Worm (Caenorhabditis elegans) whole organism, young adult: ENCODE measurements around the gene K10G6.5.

Experiments
- B0019.2 ChIP-seq: fragments of 200-800 bp; sonication (Bioruptor generic); conservative IDR thresholded peaks from 2 replicates; pipeline ENCODE4 v1.3.6; 2022; ENCODE audit warnings: missing genetic modification reagents, missing genetic modification characterization, missing compliant biosample characterization
- B0336.3 ChIP-seq: fragments of 200-800 bp; sonication (Bioruptor generic); IDR thresholded peaks from 2 replicates; pipeline ENCODE4 v1.3.6; 2022; ENCODE audit warnings: missing genetic modification characterization, missing compliant biosample characterization
- F33H1.4 ChIP-seq: fragments of 200-800 bp; sonication (Bioruptor generic); IDR thresholded peaks from 2 replicates; pipeline ENCODE4 v1.3.6; 2022; ENCODE audit warnings: missing genetic modification reagents, missing genetic modification characterization, missing compliant biosample characterization
- F37B4.10 ChIP-seq: fragments of 200-800 bp; sonication (Bioruptor generic); IDR thresholded peaks from 2 replicates; pipeline ENCODE4 v1.3.6; 2022; ENCODE audit warnings: missing genetic modification characterization, missing compliant biosample characterization
- K11D2.4 ChIP-seq: fragments of 200-800 bp; sonication (Bioruptor generic); IDR thresholded peaks from 2 replicates; pipeline ENCODE4 v1.3.6; 2022; ENCODE audit warnings: missing genetic modification reagents, missing genetic modification characterization, missing compliant biosample characterization
- Y53G8AR.9 ChIP-seq: fragments of 200-800 bp; sonication (Bioruptor generic); conservative IDR thresholded peaks from 2 replicates; pipeline ENCODE4 v1.3.6; 2022; ENCODE audit warnings: missing genetic modification reagents, missing genetic modification characterization, missing compliant biosample characterization
- ZK185.1 ChIP-seq: sonication (generic microtip); optimal IDR thresholded peaks from 2 replicates; lab custom pipeline; 2016; ENCODE audit warnings: mild to moderate bottlenecking, missing genetic modification characterization, missing compliant biosample characterization; ENCODE audit not compliant: poor library complexity, severe bottlenecking
- aptf-2 ChIP-seq: fragments of 200-800 bp; sonication (Bioruptor generic); conservative IDR thresholded peaks from 2 replicates; pipeline ENCODE4 v1.3.6; 2022; ENCODE audit warnings: missing genetic modification reagents, missing genetic modification characterization, missing compliant biosample characterization
- ceh-100 ChIP-seq: fragments of 200-800 bp; sonication (Bioruptor generic); IDR thresholded peaks from 2 replicates; pipeline ENCODE4 v1.3.6; 2022; ENCODE audit warnings: missing genetic modification reagents, missing genetic modification characterization, missing compliant biosample characterization
- ceh-58 ChIP-seq: fragments of 200-800 bp; sonication (Bioruptor generic); IDR thresholded peaks from 2 replicates; pipeline ENCODE4 v1.3.6; 2022; ENCODE audit warnings: missing genetic modification characterization, missing compliant biosample characterization
- ceh-79 ChIP-seq: sonication (generic microtip); optimal IDR thresholded peaks from 2 replicates; lab custom pipeline; 2017; ENCODE audit warnings: mild to moderate bottlenecking, missing genetic modification characterization, missing compliant biosample characterization
- dox-1 ChIP-seq: fragments of 200-800 bp; sonication (Bioruptor generic); IDR thresholded peaks from 2 replicates; pipeline ENCODE4 v1.3.6; 2022; ENCODE audit warnings: missing genetic modification reagents, missing genetic modification characterization, missing compliant biosample characterization
- egrh-3 ChIP-seq: fragments of 200-800 bp; sonication (Bioruptor generic); IDR thresholded peaks from 2 replicates; pipeline ENCODE4 v1.3.6; 2022; ENCODE audit warnings: missing genetic modification reagents, missing genetic modification characterization, missing compliant biosample characterization
- ekl-4 ChIP-seq: fragments of 200-800 bp; sonication (Bioruptor generic); IDR thresholded peaks from 2 replicates; pipeline ENCODE4 v1.3.6; 2022; ENCODE audit warnings: missing genetic modification reagents, missing genetic modification characterization, missing compliant biosample characterization
- hmg-1.2 ChIP-seq: fragments of 200-800 bp; sonication (Bioruptor generic); IDR thresholded peaks from 2 replicates; pipeline ENCODE4 v1.3.6; 2022; ENCODE audit warnings: missing genetic modification reagents, missing genetic modification characterization, missing compliant biosample characterization
- lin-35 ChIP-seq, 3 experiments: fragments of 150-350 bp in 2 of 3; sonication (generic microtip) in 1 of 3; optimal IDR thresholded peaks; 2 replicates each; lab custom pipeline; 2014 to 2018; ENCODE audit warnings: missing biosample characterization in 3 of 3, missing genetic modification characterization in 3 of 3, missing genetic modification reagents in 3 of 3
- lir-1 ChIP-seq: fragments of 200-800 bp; sonication (Bioruptor generic); conservative IDR thresholded peaks from 2 replicates; pipeline ENCODE4 v1.3.6; 2022; ENCODE audit warnings: missing genetic modification reagents, missing genetic modification characterization, missing compliant biosample characterization
- lsl-1 ChIP-seq: fragments of 200-800 bp; sonication (Bioruptor generic); optimal IDR thresholded peaks from 2 replicates; lab custom pipeline; 2018; ENCODE audit warnings: mild to moderate bottlenecking, missing genetic modification characterization, moderate library complexity, missing compliant biosample characterization
- madf-10 ChIP-seq: sonication (generic microtip); optimal IDR thresholded peaks from 2 replicates; lab custom pipeline; 2016; ENCODE audit warnings: mild to moderate bottlenecking, missing genetic modification characterization, missing compliant biosample characterization
- madf-3 ChIP-seq: fragments of 200-800 bp; sonication (Bioruptor generic); IDR thresholded peaks from 2 replicates; pipeline ENCODE4 v1.3.6; 2022; ENCODE audit warnings: missing genetic modification reagents, missing genetic modification characterization, missing compliant biosample characterization
- mxl-1 ChIP-seq: sonication (generic microtip); optimal IDR thresholded peaks from 2 replicates; lab custom pipeline; 2016; ENCODE audit warnings: missing genetic modification characterization, missing compliant biosample characterization
- nfya-2 ChIP-seq: fragments of 200-800 bp; sonication (Bioruptor generic); IDR thresholded peaks from 2 replicates; pipeline ENCODE4 v1.3.6; 2022; ENCODE audit warnings: missing genetic modification reagents, missing genetic modification characterization, missing compliant biosample characterization
- nhr-120 ChIP-seq: fragments of 200-800 bp; sonication (Bioruptor generic); IDR thresholded peaks from 2 replicates; pipeline ENCODE4 v1.3.6; 2022; ENCODE audit warnings: missing genetic modification characterization, missing compliant biosample characterization
- nhr-179 ChIP-seq: sonication (generic microtip); optimal IDR thresholded peaks from 2 replicates; lab custom pipeline; 2016; ENCODE audit warnings: mild to moderate bottlenecking, missing genetic modification characterization, missing compliant biosample characterization
- nhr-80 ChIP-seq: sonication (generic microtip); optimal IDR thresholded peaks from 2 replicates; lab custom pipeline; 2016; ENCODE audit warnings: missing genetic modification characterization, missing compliant biosample characterization
- rcor-1 ChIP-seq: fragments of 200-800 bp; sonication (Bioruptor generic); IDR thresholded peaks from 2 replicates; pipeline ENCODE4 v1.3.6; 2022; ENCODE audit warnings: missing genetic modification reagents, missing genetic modification characterization, missing compliant biosample characterization
- repo-1 ChIP-seq: sonication (generic microtip); optimal IDR thresholded peaks from 2 replicates; lab custom pipeline; 2017; ENCODE audit warnings: mild to moderate bottlenecking, missing genetic modification characterization, missing compliant biosample characterization
- snpc-4 ChIP-seq, 5 experiments: fragments of 150-350 bp in 1 of 5; sonication (generic microtip) in 4 of 5; optimal IDR thresholded peaks; 2 replicates each; lab custom pipeline; 2014 to 2018; ENCODE audit warnings: missing genetic modification characterization in 5 of 5, missing biosample characterization in 3 of 5, antibody characterized with exemption in 2 of 5, mild to moderate bottlenecking in 2 of 5, missing compliant biosample characterization in 2 of 5, missing genotype in 2 of 5, moderate library complexity in 2 of 5, missing genetic modification reagents in 1 of 5
- tbx-9 ChIP-seq: sonication (generic microtip); optimal IDR thresholded peaks from 2 replicates; lab custom pipeline; 2016; ENCODE audit warnings: borderline replicate concordance, missing genetic modification characterization, inconsistent platforms, missing compliant biosample characterization
- unc-130 ChIP-seq: sonication (generic microtip); optimal IDR thresholded peaks from 2 replicates; lab custom pipeline; 2016; ENCODE audit warnings: missing genetic modification reagents, missing genetic modification characterization, missing compliant biosample characterization
- unc-62 ChIP-seq: fragments of 150-350 bp; optimal IDR thresholded peaks from 2 replicates; lab custom pipeline; 2014; ENCODE audit warnings: missing biosample characterization, missing genetic modification reagents, missing genetic modification characterization
- zfh-2 ChIP-seq: fragments of 200-800 bp; sonication (Bioruptor generic); conservative IDR thresholded peaks from 2 replicates; pipeline ENCODE4 v1.3.6; 2022; ENCODE audit warnings: missing genetic modification reagents, missing genetic modification characterization, missing compliant biosample characterization
- ztf-18 ChIP-seq: sonication (generic microtip); optimal IDR thresholded peaks from 2 replicates; lab custom pipeline; 2016; ENCODE audit warnings: missing genotype, mild to moderate bottlenecking, missing genetic modification characterization, missing compliant biosample characterization
- ztf-26 ChIP-seq: sonication (generic microtip); optimal IDR thresholded peaks from 2 replicates; lab custom pipeline; 2017; ENCODE audit warnings: missing genetic modification characterization, missing compliant biosample characterization
- ztf-3 ChIP-seq: fragments of 200-800 bp; sonication (Bioruptor generic); optimal IDR thresholded peaks from 2 replicates; lab custom pipeline; 2018; ENCODE audit warnings: mild to moderate bottlenecking, missing genetic modification characterization, missing compliant biosample characterization

K10G6.5 gene

ce11 chrII:3992029-3992428 lies 5.0 kb downstream of the K10G6.5 start:
- TF ChIP-seq ztf-26 (tag; lab: Kevin White, UChicago) (no peak), ceh-100 (GFP tag; lab: Robert Waterston, UW) (no peak), ceh-79 (tag; lab: Kevin White, UChicago) (no peak), nhr-80 (peak; percentile 40)

ce11 chrII:3992660-3993245 lies 5.7 kb downstream of the K10G6.5 start, which contains the start of gene Y14H12A.1:
Y14H12A.1 (plus strand) TSS chrII:3993195.
- peak; percentile 12 for TF ChIP-seq nhr-80
- no peak for TF ChIP-seq ceh-79 (tag; lab: Kevin White, UChicago)

ce11 chrII:3996005-3996404 lies 9.0 kb downstream of the K10G6.5 start, which contains the start of gene clc-22:
clc-22 (minus strand) TSS chrII:3996075.
- no peak for TF ChIP-seq unc-130 (GFP tag; lab: Kevin White, UChicago)

- no peak for TF ChIP-seq repo-1 (tag; lab: Kevin White, UChicago)
- peak; percentile 74 for TF ChIP-seq zfh-2 (GFP tag; lab: Robert Waterston, UW)
- TF ChIP-seq dox-1 (GFP tag; lab: Robert Waterston, UW) = 0 out of 2 replicates have a peak, but pooled peaks have one; percentile 36
- peak; percentile 11; the same call in 1 of the 2 replicates for TF ChIP-seq egrh-3
- no peak for TF ChIP-seq hmg-1.2 (GFP tag; lab: Robert Waterston, UW)
- TF ChIP-seq aptf-2 (GFP tag; lab: Robert Waterston, UW) = 0 out of 2 replicates have a peak, but pooled peaks have one; percentile 54
Measured at ce11 chrII:3999537-3999936, 12.5 kb downstream of the K10G6.5 start.

ce11 chrII:4000430-4000829 lies 13.4 kb downstream of the K10G6.5 start:
- no peak for TF ChIP-seq ztf-18 (tag; lab: Kevin White, UChicago)
- TF ChIP-seq ekl-4 = no peak
- TF ChIP-seq K11D2.4 = no peak
- no peak for TF ChIP-seq B0019.2 (GFP tag; lab: Robert Waterston, UW)
- no peak for TF ChIP-seq ZK185.1 (tag; lab: Kevin White, UChicago)
- no peak for TF ChIP-seq B0336.3 (GFP tag; lab: Robert Waterston, UW)
- no peak for TF ChIP-seq Y53G8AR.9 (GFP tag; lab: Robert Waterston, UW)
- no peak for TF ChIP-seq F37B4.10 (GFP tag; lab: Robert Waterston, UW)
- no peak for TF ChIP-seq zfh-2 (GFP tag; lab: Robert Waterston, UW)
- no peak for TF ChIP-seq F33H1.4

- TF ChIP-seq unc-130 (GFP tag; lab: Kevin White, UChicago) = no peak
Measured at ce11 chrII:4002134-4002533, 15.1 kb downstream of the K10G6.5 start.

ce11 chrII:4004614-4005013 lies 17.6 kb downstream of the K10G6.5 start, which contains the start of gene ephx-1:
ephx-1 (plus strand) TSS chrII:4004914.
- TF ChIP-seq nhr-80 = no peak
- TF ChIP-seq ztf-3 (GFP tag; lab: Kevin White, UChicago) = no peak
- TF ChIP-seq unc-62 = no peak
- no peak for TF ChIP-seq repo-1 (tag; lab: Kevin White, UChicago)
- TF ChIP-seq ekl-4 = no peak
- no peak for TF ChIP-seq madf-10 (tag; lab: Kevin White, UChicago)
- no peak for TF ChIP-seq mxl-1 (tag; lab: Kevin White, UChicago)
- TF ChIP-seq rcor-1 = no peak
- TF ChIP-seq lir-1 = no peak
- TF ChIP-seq nhr-179 (tag; lab: Kevin White, UChicago) = no peak
- TF ChIP-seq madf-3 (GFP tag; lab: Robert Waterston, UW) = no peak
- no peak for TF ChIP-seq lsl-1
- TF ChIP-seq ceh-58 = no peak
- no peak for TF ChIP-seq snpc-4 (GFP tag; optimal IDR thresholded peaks at IDR 0.05; lab: Kevin White, UChicago)
- TF ChIP-seq snpc-4 (tag; optimal IDR thresholded peaks at IDR 0.05; lab: Kevin White, UChicago) = no peak
- TF ChIP-seq tbx-9 (tag; lab: Kevin White, UChicago) = no peak
- no peak for TF ChIP-seq F37B4.10 (GFP tag; lab: Robert Waterston, UW)
- no peak for TF ChIP-seq lin-35 (GFP tag; optimal IDR thresholded peaks at IDR 0.05; lab: Kevin White, UChicago)
- TF ChIP-seq B0336.3 (GFP tag; lab: Robert Waterston, UW) = no peak
- no peak for TF ChIP-seq nhr-120 (GFP tag; lab: Robert Waterston, UW)
- no peak for TF ChIP-seq nfya-2 (GFP tag; lab: Robert Waterston, UW)
